Worm (Caenorhabditis elegans) whole organism, L4 larva: ENCODE data around the gene mpk-2.

Source experiments
- D1046.2 ChIP-seq: fragments of 200-800 bp; sonication (Bioruptor generic); IDR thresholded peaks from 2 replicates; pipeline ENCODE4 v1.3.6; 2022; ENCODE audit warnings: missing genetic modification characterization, missing compliant biosample characterization
- F37D6.2 ChIP-seq: sonication (generic microtip); optimal IDR thresholded peaks from 2 replicates; lab custom pipeline; 2016; ENCODE audit warnings: mild to moderate bottlenecking, missing genetic modification characterization, missing compliant biosample characterization
- F44E2.7 ChIP-seq: fragments of 200-800 bp; sonication (Bioruptor generic); IDR thresholded peaks from 2 replicates; pipeline ENCODE4 v2.1.2; 2022; ENCODE audit warnings: missing genetic modification characterization, missing compliant biosample characterization
- F49E8.2 ChIP-seq: sonication (generic microtip); optimal IDR thresholded peaks from 2 replicates; lab custom pipeline; 2016; ENCODE audit warnings: missing compliant biosample characterization, mild to moderate bottlenecking, missing genetic modification characterization, borderline replicate concordance
- R02D3.7 ChIP-seq: fragments of 150-350 bp; sonication (generic microtip); optimal IDR thresholded peaks from 3 replicates; lab custom pipeline; 2014; ENCODE audit warnings: missing biosample characterization, missing genetic modification characterization
- T26A8.4 ChIP-seq: fragments of 200-800 bp; sonication (Bioruptor generic); IDR thresholded peaks from 2 replicates; pipeline ENCODE4 v1.3.6; 2022; ENCODE audit warnings: missing genetic modification characterization, missing compliant biosample characterization
- Y48G9A.11 ChIP-seq: fragments of 200-800 bp; sonication (Bioruptor generic); IDR thresholded peaks from 2 replicates; pipeline ENCODE4 v1.3.6; 2022; ENCODE audit warnings: missing genetic modification reagents, missing genetic modification characterization, missing compliant biosample characterization
- ZK337.2 ChIP-seq: fragments of 200-800 bp; sonication (Bioruptor generic); IDR thresholded peaks from 2 replicates; pipeline ENCODE4 v1.3.6; 2022; ENCODE audit warnings: missing genetic modification reagents, missing genetic modification characterization, missing compliant biosample characterization
- ZK546.5 ChIP-seq, 2 experiments: sonication (generic microtip); optimal IDR thresholded peaks; 2 replicates each; lab custom pipeline; 2017; ENCODE audit warnings: missing biosample characterization in 2 of 2, missing genetic modification characterization in 2 of 2
- aha-1 ChIP-seq: fragments of 150-350 bp; peaks from one replicate; lab custom pipeline; 2014; ENCODE audit warnings: missing biosample characterization, missing genetic modification characterization
- arid-1 ChIP-seq: fragments of 200-800 bp; sonication (Bioruptor generic); conservative IDR thresholded peaks from 2 replicates; pipeline ENCODE4 v1.3.6; 2022; ENCODE audit warnings: missing genetic modification reagents, missing genetic modification characterization, missing compliant biosample characterization
- ceh-32 ChIP-seq: sonication (generic microtip); optimal IDR thresholded peaks from 2 replicates; lab custom pipeline; 2016; ENCODE audit warnings: mild to moderate bottlenecking, missing genetic modification characterization, missing compliant biosample characterization; ENCODE audit not compliant: poor library complexity
- ceh-82 ChIP-seq: sonication (generic microtip); optimal IDR thresholded peaks from 2 replicates; lab custom pipeline; 2017; ENCODE audit warnings: missing biosample characterization, missing genetic modification characterization
- ces-1 ChIP-seq: fragments of 150-350 bp; sonication (generic microtip); optimal IDR thresholded peaks from 4 replicates; lab custom pipeline; 2014; ENCODE audit warnings: missing biosample characterization, missing genetic modification reagents, missing genetic modification characterization
- ctbp-1 ChIP-seq: fragments of 200-800 bp; sonication (Bioruptor generic); IDR thresholded peaks from 2 replicates; pipeline ENCODE4 v1.3.6; 2022; ENCODE audit warnings: missing genetic modification reagents, missing genetic modification characterization, missing compliant biosample characterization
- daf-12 ChIP-seq: fragments of 150-350 bp; optimal IDR thresholded peaks from 2 replicates; lab custom pipeline; 2014; ENCODE audit warnings: missing biosample characterization, missing genetic modification reagents, missing genetic modification characterization
- dmd-6 ChIP-seq: fragments of 200-800 bp; sonication (Bioruptor generic); IDR thresholded peaks from 2 replicates; pipeline ENCODE4 v1.3.6; 2022; ENCODE audit warnings: missing genetic modification reagents, missing genetic modification characterization, missing compliant biosample characterization
- dmd-8 ChIP-seq: fragments of 200-800 bp; sonication (Bioruptor generic); IDR thresholded peaks from 2 replicates; pipeline ENCODE4 v1.3.6; 2022; ENCODE audit warnings: missing genetic modification characterization, missing compliant biosample characterization
- dpl-1 ChIP-seq: fragments of 150-350 bp; optimal IDR thresholded peaks from 2 replicates; lab custom pipeline; 2014; ENCODE audit warnings: missing biosample characterization, missing genetic modification reagents, missing genetic modification characterization
- duxl-1 ChIP-seq: sonication (generic microtip); optimal IDR thresholded peaks from 2 replicates; lab custom pipeline; 2016; ENCODE audit warnings: mild to moderate bottlenecking, missing genetic modification characterization, moderate library complexity, missing compliant biosample characterization; ENCODE audit not compliant: poor library complexity
- egl-43 ChIP-seq: fragments of 200-800 bp; sonication (Bioruptor generic); IDR thresholded peaks from 2 replicates; pipeline ENCODE4 v1.3.6; 2022; ENCODE audit warnings: missing genetic modification reagents, missing genetic modification characterization, missing compliant biosample characterization
- fkh-10 ChIP-seq: fragments of 150-350 bp; optimal IDR thresholded peaks from 2 replicates; lab custom pipeline; 2014; ENCODE audit warnings: missing biosample characterization, missing genetic modification reagents, missing genetic modification characterization
- fos-1 ChIP-seq: fragments of 150-350 bp; optimal IDR thresholded peaks from 2 replicates; lab custom pipeline; 2014; ENCODE audit warnings: missing biosample characterization, missing genetic modification characterization
- hmg-1.1 ChIP-seq: fragments of 200-800 bp; sonication (Bioruptor generic); IDR thresholded peaks from 2 replicates; pipeline ENCODE4 v1.3.6; 2022; ENCODE audit warnings: missing genetic modification reagents, missing genetic modification characterization, missing compliant biosample characterization
- jun-1 ChIP-seq: fragments of 150-350 bp; optimal IDR thresholded peaks from 2 replicates; lab custom pipeline; 2014; ENCODE audit warnings: missing biosample characterization, missing genetic modification reagents, missing genetic modification characterization
- lin-39 ChIP-seq: fragments of 150-350 bp; optimal IDR thresholded peaks from 2 replicates; lab custom pipeline; 2014; ENCODE audit warnings: missing biosample characterization, missing genetic modification reagents, missing genetic modification characterization
- madf-9 ChIP-seq: fragments of 200-800 bp; sonication (Bioruptor generic); conservative IDR thresholded peaks from 2 replicates; pipeline ENCODE4 v1.3.6; 2022; ENCODE audit warnings: missing genetic modification reagents, missing genetic modification characterization, missing compliant biosample characterization
- mdt-29 ChIP-seq: fragments of 200-800 bp; sonication (Bioruptor generic); IDR thresholded peaks from 2 replicates; pipeline ENCODE4 v1.3.6; 2022; ENCODE audit warnings: missing genetic modification reagents, missing genetic modification characterization, missing compliant biosample characterization
- mes-2 ChIP-seq: sonication (generic microtip); optimal IDR thresholded peaks from 2 replicates; lab custom pipeline; 2016; ENCODE audit warnings: missing genotype, mild to moderate bottlenecking, missing genetic modification characterization, missing compliant biosample characterization; ENCODE audit not compliant: poor library complexity, severe bottlenecking
- mxl-3 ChIP-seq: fragments of 200-800 bp; sonication (Bioruptor generic); optimal IDR thresholded peaks from 2 replicates; lab custom pipeline; 2018; ENCODE audit warnings: mild to moderate bottlenecking, missing genetic modification characterization, missing compliant biosample characterization
- nhr-10 ChIP-seq: fragments of 150-350 bp; optimal IDR thresholded peaks from 2 replicates; lab custom pipeline; 2014; ENCODE audit warnings: missing biosample characterization, missing genetic modification characterization
- nhr-11 ChIP-seq: fragments of 150-350 bp; optimal IDR thresholded peaks from 2 replicates; lab custom pipeline; 2014; ENCODE audit warnings: missing biosample characterization, missing genetic modification characterization
- nhr-111 ChIP-seq: fragments of 200-800 bp; sonication (Bioruptor generic); optimal IDR thresholded peaks from 2 replicates; lab custom pipeline; 2018; ENCODE audit warnings: mild to moderate bottlenecking, missing genetic modification characterization, missing compliant biosample characterization
- nhr-25 ChIP-seq: sonication (generic microtip); optimal IDR thresholded peaks from 2 replicates; lab custom pipeline; 2017; ENCODE audit warnings: missing genetic modification characterization, mild to moderate bottlenecking, missing compliant biosample characterization, antibody characterized with exemption, moderate library complexity, borderline replicate concordance; ENCODE audit not compliant: insufficient read depth
- nhr-6 ChIP-seq: fragments of 150-350 bp; optimal IDR thresholded peaks from 2 replicates; lab custom pipeline; 2014; ENCODE audit warnings: missing biosample characterization, missing genetic modification characterization
- nhr-76 ChIP-seq: fragments of 150-350 bp; optimal IDR thresholded peaks from 2 replicates; lab custom pipeline; 2014; ENCODE audit warnings: missing biosample characterization, missing genetic modification characterization
- rbr-2 ChIP-seq: sonication (generic microtip); optimal IDR thresholded peaks from 2 replicates; lab custom pipeline; 2016; ENCODE audit warnings: missing genotype, missing genetic modification characterization, missing compliant biosample characterization
- sdz-12 ChIP-seq: fragments of 200-800 bp; sonication (Bioruptor generic); optimal IDR thresholded peaks from 2 replicates; lab custom pipeline; 2018; ENCODE audit warnings: mild to moderate bottlenecking, missing genetic modification characterization, missing compliant biosample characterization
- set-16 ChIP-seq: fragments of 200-800 bp; sonication (Bioruptor generic); IDR thresholded peaks from 2 replicates; pipeline ENCODE4 v1.3.6; 2022; ENCODE audit warnings: missing genetic modification reagents, missing genetic modification characterization, missing compliant biosample characterization
- snpc-1.2 ChIP-seq: fragments of 200-800 bp; sonication (Bioruptor generic); IDR thresholded peaks from 2 replicates; pipeline ENCODE4 v1.3.6; 2022; ENCODE audit warnings: missing genetic modification reagents, missing genetic modification characterization, missing compliant biosample characterization
- snpc-4 ChIP-seq: fragments of 150-350 bp; optimal IDR thresholded peaks from 2 replicates; lab custom pipeline; 2014; ENCODE audit warnings: missing biosample characterization, missing genetic modification characterization
- spr-1 ChIP-seq: sonication (generic microtip); optimal IDR thresholded peaks from 2 replicates; lab custom pipeline; 2016; ENCODE audit warnings: mild to moderate bottlenecking, missing genetic modification characterization, missing compliant biosample characterization
- spr-3 ChIP-seq: fragments of 200-800 bp; sonication (Bioruptor generic); optimal IDR thresholded peaks from 2 replicates; lab custom pipeline; 2018; ENCODE audit warnings: mild to moderate bottlenecking, missing genetic modification characterization, missing compliant biosample characterization
- tag-97 ChIP-seq: fragments of 200-800 bp; sonication (Bioruptor generic); IDR thresholded peaks from 2 replicates; pipeline ENCODE4 v1.3.6; 2022; ENCODE audit warnings: missing genetic modification characterization, missing compliant biosample characterization
- unc-130 ChIP-seq: sonication (generic microtip); optimal IDR thresholded peaks from 2 replicates; lab custom pipeline; 2016; ENCODE audit warnings: missing genetic modification reagents, missing genetic modification characterization, missing compliant biosample characterization
- unc-39 ChIP-seq: sonication (generic microtip); optimal IDR thresholded peaks from 2 replicates; lab custom pipeline; 2017; ENCODE audit warnings: missing biosample characterization, missing genetic modification characterization
- vab-7 ChIP-seq: fragments of 200-800 bp; sonication (Bioruptor generic); IDR thresholded peaks from 2 replicates; pipeline ENCODE4 v1.3.6; 2022; ENCODE audit warnings: missing genetic modification reagents, missing genetic modification characterization, missing compliant biosample characterization
- zag-1 ChIP-seq: fragments of 150-350 bp; optimal IDR thresholded peaks from 2 replicates; lab custom pipeline; 2014; ENCODE audit warnings: missing biosample characterization, missing genetic modification characterization
- zfp-3 ChIP-seq: fragments of 200-800 bp; sonication (Bioruptor generic); conservative IDR thresholded peaks from 2 replicates; pipeline ENCODE4 v1.3.6; 2022; ENCODE audit warnings: missing genetic modification reagents, missing genetic modification characterization, missing compliant biosample characterization
- zip-11 ChIP-seq: fragments of 200-800 bp; sonication (Bioruptor generic); IDR thresholded peaks from 2 replicates; pipeline ENCODE4 v1.3.6; 2022; ENCODE audit warnings: missing genetic modification characterization, missing compliant biosample characterization
- ztf-11 ChIP-seq: fragments of 150-350 bp; optimal IDR thresholded peaks from 2 replicates; lab custom pipeline; 2014; ENCODE audit warnings: missing biosample characterization, missing genetic modification characterization

The mpk-2 gene

ce11 chrII:5057315-5057714 lies 46.6 kb upstream of the mpk-2 start (continued):
- TF ChIP-seq ZK337.2 (GFP tag; lab: Robert Waterston, UW) (peak; percentile 58; the same call in 1 of the 2 replicates), jun-1 (tag; lab: Kevin White, UChicago) (no peak), mes-2 (tag; lab: Kevin White, UChicago) (peak; percentile 85), mdt-29 (GFP tag; lab: Robert Waterston, UW) (peak; percentile 51; the same call in 1 of the 2 replicates), nhr-25 (tag; lab: Kevin White, UChicago) (peak; percentile 67), nhr-111 (GFP tag; lab: Kevin White, UChicago) (peak; percentile 52), Y48G9A.11 (peak; percentile 63), dpl-1 (GFP tag; lab: Kevin White, UChicago) (peak; percentile 54), rbr-2 (tag; lab: Kevin White, UChicago) (peak; percentile 68), spr-1 (peak; percentile 50), vab-7 (peak; percentile 61), R02D3.7 (no peak), ztf-11 (no peak), F49E8.2 (tag; lab: Kevin White, UChicago) (peak; percentile 64), unc-130 (peak; percentile 45), F44E2.7 (GFP tag; lab: Robert Waterston, UW) (no peak), nhr-10 (tag; lab: Kevin White, UChicago) (no peak), zip-11 (0 out of 2 replicates have a peak, but pooled peaks have one; percentile 21), nhr-76 (tag; lab: Kevin White, UChicago) (no peak), nhr-11 (tag; lab: Kevin White, UChicago) (no peak), daf-12 (no peak), D1046.2 (peak; percentile 91), ceh-82 (no peak), egl-43 (peak; percentile 88), unc-39 (tag; lab: Kevin White, UChicago) (no peak), ctbp-1 (GFP tag; lab: Robert Waterston, UW) (peak; percentile 39; the same call in 1 of the 2 replicates), set-16 (GFP tag; lab: Robert Waterston, UW) (peak; percentile 20; the same call in 1 of the 2 replicates), zag-1 (tag; lab: Kevin White, UChicago) (no peak), mxl-3 (GFP tag; lab: Kevin White, UChicago) (peak; percentile 43), tag-97 (GFP tag; lab: Robert Waterston, UW) (no peak), spr-3 (GFP tag; lab: Kevin White, UChicago) (peak; percentile 40), sdz-12 (GFP tag; lab: Kevin White, UChicago) (peak; percentile 55), dmd-8 (0 out of 2 replicates have a peak, but pooled peaks have one; percentile 60), duxl-1 (peak; percentile 76), dmd-6 (GFP tag; lab: Robert Waterston, UW) (peak; percentile 73), aha-1 (tag; lab: Kevin White, UChicago) (peak; percentile 27), snpc-4 (tag; lab: Kevin White, UChicago) (peak; percentile 93), ces-1 (GFP tag; lab: Kevin White, UChicago) (no peak), zfp-3 (GFP tag; lab: Robert Waterston, UW) (peak; percentile 60; the same call in 1 of the 2 replicates), lin-39 (no peak), T26A8.4 (no peak; the same call in none of the 2 replicates), arid-1 (peak; percentile 83), fkh-10 (GFP tag; lab: Kevin White, UChicago) (no peak), fos-1 (tag; lab: Kevin White, UChicago) (no peak), F37D6.2 (tag; lab: Kevin White, UChicago) (peak; percentile 13), snpc-1.2 (GFP tag; lab: Robert Waterston, UW) (peak; percentile 77), ZK546.5 (tag; optimal IDR thresholded peaks at IDR 0.05; lab: Kevin White, UChicago) (no peak), ceh-32 (tag; lab: Kevin White, UChicago) (peak; percentile 23), madf-9 (GFP tag; lab: Robert Waterston, UW) (peak; percentile 39; the same call in 1 of the 2 replicates), nhr-6 (tag; lab: Kevin White, UChicago) (no peak), hmg-1.1 (peak; percentile 75)
